Worm (Caenorhabditis elegans) whole organism, L4 larva: ENCODE measurements around the gene msp-53.

Experiments
- F26F4.8 ChIP-seq: fragments of 200-800 bp; sonication (Bioruptor generic); conservative IDR thresholded peaks from 2 replicates; pipeline ENCODE4 v1.3.6; 2022; ENCODE audit warnings: missing genetic modification characterization, missing compliant biosample characterization
- F37D6.2 ChIP-seq: sonication (generic microtip); optimal IDR thresholded peaks from 2 replicates; lab custom pipeline; 2016; ENCODE audit warnings: mild to moderate bottlenecking, missing genetic modification characterization, missing compliant biosample characterization
- T20F7.1 ChIP-seq: fragments of 200-800 bp; sonication (Bioruptor generic); optimal IDR thresholded peaks from 2 replicates; lab custom pipeline; 2018; ENCODE audit warnings: mild to moderate bottlenecking, missing genetic modification characterization, missing compliant biosample characterization
- T26A8.4 ChIP-seq: fragments of 200-800 bp; sonication (Bioruptor generic); IDR thresholded peaks from 2 replicates; pipeline ENCODE4 v1.3.6; 2022; ENCODE audit warnings: missing genetic modification characterization, missing compliant biosample characterization
- Y105C5A.15 ChIP-seq: fragments of 200-800 bp; sonication (Bioruptor generic); IDR thresholded peaks from 2 replicates; pipeline ENCODE4 v1.3.6; 2022; ENCODE audit warnings: missing genetic modification characterization, missing compliant biosample characterization
- ZK337.2 ChIP-seq: fragments of 200-800 bp; sonication (Bioruptor generic); IDR thresholded peaks from 2 replicates; pipeline ENCODE4 v1.3.6; 2022; ENCODE audit warnings: missing genetic modification reagents, missing genetic modification characterization, missing compliant biosample characterization
- aha-1 ChIP-seq: fragments of 150-350 bp; peaks from one replicate; lab custom pipeline; 2014; ENCODE audit warnings: missing biosample characterization, missing genetic modification characterization
- ama-1 ChIP-seq: fragments of 150-350 bp; optimal IDR thresholded peaks from 2 replicates; lab custom pipeline; 2014; ENCODE audit warnings: inconsistent platforms, mixed read lengths
- attf-4 ChIP-seq: sonication (generic microtip); optimal IDR thresholded peaks from 3 replicates; lab custom pipeline; 2017; ENCODE audit warnings: missing biosample characterization, missing genetic modification characterization
- ceh-82 ChIP-seq: sonication (generic microtip); optimal IDR thresholded peaks from 2 replicates; lab custom pipeline; 2017; ENCODE audit warnings: missing biosample characterization, missing genetic modification characterization
- daf-16 ChIP-seq, 3 experiments: sonication (generic microtip); optimal IDR thresholded peaks; 2 replicates each; lab custom pipeline; 2016 to 2017; ENCODE audit warnings: missing genetic modification characterization in 3 of 3, missing genetic modification reagents in 3 of 3, mild to moderate bottlenecking in 2 of 3, missing compliant biosample characterization in 2 of 3, missing biosample characterization in 1 of 3, moderate library complexity in 1 of 3
- dmd-8 ChIP-seq: fragments of 200-800 bp; sonication (Bioruptor generic); IDR thresholded peaks from 2 replicates; pipeline ENCODE4 v1.3.6; 2022; ENCODE audit warnings: missing genetic modification characterization, missing compliant biosample characterization
- dpl-1 ChIP-seq: fragments of 150-350 bp; optimal IDR thresholded peaks from 2 replicates; lab custom pipeline; 2014; ENCODE audit warnings: missing biosample characterization, missing genetic modification reagents, missing genetic modification characterization
- dve-1 ChIP-seq: sonication (generic microtip); optimal IDR thresholded peaks from 2 replicates; lab custom pipeline; 2017; ENCODE audit warnings: antibody characterized with exemption, mild to moderate bottlenecking, missing genetic modification characterization, missing compliant biosample characterization; ENCODE audit not compliant: insufficient read depth
- gei-8 ChIP-seq: fragments of 200-800 bp; sonication (Bioruptor generic); optimal IDR thresholded peaks from 2 replicates; lab custom pipeline; 2018; ENCODE audit warnings: mild to moderate bottlenecking, missing genetic modification characterization, missing compliant biosample characterization
- hif-1 ChIP-seq, 2 experiments: sonication (generic microtip); optimal IDR thresholded peaks; 2 replicates each; lab custom pipeline; 2016 to 2017; ENCODE audit warnings: missing compliant biosample characterization in 2 of 2, missing genetic modification characterization in 2 of 2, missing genetic modification reagents in 2 of 2, missing genotype in 2 of 2, mild to moderate bottlenecking in 1 of 2
- hlh-30 ChIP-seq: sonication (generic microtip); optimal IDR thresholded peaks from 2 replicates; lab custom pipeline; 2017; ENCODE audit warnings: antibody characterized with exemption, mild to moderate bottlenecking, missing genetic modification characterization, missing compliant biosample characterization; ENCODE audit not compliant: insufficient read depth
- hmg-1.1 ChIP-seq: fragments of 200-800 bp; sonication (Bioruptor generic); IDR thresholded peaks from 2 replicates; pipeline ENCODE4 v1.3.6; 2022; ENCODE audit warnings: missing genetic modification reagents, missing genetic modification characterization, missing compliant biosample characterization
- jun-1 ChIP-seq: fragments of 150-350 bp; optimal IDR thresholded peaks from 2 replicates; lab custom pipeline; 2014; ENCODE audit warnings: missing biosample characterization, missing genetic modification reagents, missing genetic modification characterization
- lin-13 ChIP-seq: fragments of 150-350 bp; optimal IDR thresholded peaks from 2 replicates; lab custom pipeline; 2014; ENCODE audit warnings: missing biosample characterization, missing genetic modification reagents, missing genetic modification characterization
- lin-15B ChIP-seq: fragments of 150-350 bp; sonication (generic microtip); optimal IDR thresholded peaks from 3 replicates; lab custom pipeline; 2014; ENCODE audit warnings: missing biosample characterization, missing genetic modification characterization
- lin-29 ChIP-seq: fragments of 200-800 bp; sonication (Bioruptor generic); IDR thresholded peaks from 2 replicates; pipeline ENCODE4 v1.3.6; 2022; ENCODE audit warnings: missing genetic modification reagents, missing genetic modification characterization, missing compliant biosample characterization
- lin-39 ChIP-seq: fragments of 150-350 bp; optimal IDR thresholded peaks from 2 replicates; lab custom pipeline; 2014; ENCODE audit warnings: missing biosample characterization, missing genetic modification reagents, missing genetic modification characterization
- lir-3 ChIP-seq: sonication (generic microtip); optimal IDR thresholded peaks from 2 replicates; lab custom pipeline; 2016; ENCODE audit warnings: mild to moderate bottlenecking, missing genetic modification characterization, missing compliant biosample characterization
- lsy-2 ChIP-seq, 2 experiments: fragments of 150-350 bp in 1 of 2; sonication (generic microtip) in 1 of 2; optimal IDR thresholded peaks; 2 replicates each; lab custom pipeline; 2014 to 2017; ENCODE audit warnings: missing biosample characterization in 2 of 2, missing genetic modification characterization in 2 of 2
- mdl-1 ChIP-seq, 2 experiments: fragments of 150-350 bp in 1 of 2; sonication (generic microtip) in 1 of 2; optimal IDR thresholded peaks; 2 replicates each; lab custom pipeline; 2014 to 2017; ENCODE audit warnings: missing biosample characterization in 2 of 2, missing genetic modification characterization in 2 of 2
- mep-1 ChIP-seq: fragments of 150-350 bp; sonication (generic microtip); optimal IDR thresholded peaks from 3 replicates; lab custom pipeline; 2014; ENCODE audit warnings: missing biosample characterization, missing genetic modification characterization
- mes-2 ChIP-seq: sonication (generic microtip); optimal IDR thresholded peaks from 2 replicates; lab custom pipeline; 2016; ENCODE audit warnings: missing genotype, mild to moderate bottlenecking, missing genetic modification characterization, missing compliant biosample characterization; ENCODE audit not compliant: poor library complexity, severe bottlenecking
- mxl-2 ChIP-seq: fragments of 200-800 bp; sonication (Bioruptor generic); conservative IDR thresholded peaks from 2 replicates; pipeline ENCODE4 v1.3.6; 2022; ENCODE audit warnings: missing genetic modification reagents, missing genetic modification characterization, missing compliant biosample characterization
- mxl-3 ChIP-seq: fragments of 200-800 bp; sonication (Bioruptor generic); optimal IDR thresholded peaks from 2 replicates; lab custom pipeline; 2018; ENCODE audit warnings: mild to moderate bottlenecking, missing genetic modification characterization, missing compliant biosample characterization
- nhr-102 ChIP-seq: sonication (generic microtip); optimal IDR thresholded peaks from 2 replicates; lab custom pipeline; 2016; ENCODE audit warnings: mild to moderate bottlenecking, missing genetic modification characterization, moderate library complexity, missing compliant biosample characterization
- nhr-6 ChIP-seq: fragments of 150-350 bp; optimal IDR thresholded peaks from 2 replicates; lab custom pipeline; 2014; ENCODE audit warnings: missing biosample characterization, missing genetic modification characterization
- pha-4 ChIP-seq, 2 experiments: fragments of 150-350 bp in 1 of 2; fragments of 200-800 bp in 1 of 2; sonication (Bioruptor generic) in 1 of 2; IDR thresholded peaks in 1 of 2; optimal IDR thresholded peaks in 1 of 2; 2 replicates each; pipeline versions ENCODE4 v1.3.6 to Lab custom; 2014 to 2022; ENCODE audit warnings: missing genetic modification characterization in 2 of 2, missing genetic modification reagents in 2 of 2, missing biosample characterization in 1 of 2, missing compliant biosample characterization in 1 of 2
- rbr-2 ChIP-seq: sonication (generic microtip); optimal IDR thresholded peaks from 2 replicates; lab custom pipeline; 2016; ENCODE audit warnings: missing genotype, missing genetic modification characterization, missing compliant biosample characterization
- tra-1 ChIP-seq: fragments of 200-800 bp; sonication (Bioruptor generic); IDR thresholded peaks from 2 replicates; pipeline ENCODE4 v1.3.6; 2022; ENCODE audit warnings: missing genetic modification reagents, missing genetic modification characterization, missing compliant biosample characterization
- unc-130 ChIP-seq: sonication (generic microtip); optimal IDR thresholded peaks from 2 replicates; lab custom pipeline; 2016; ENCODE audit warnings: missing genetic modification reagents, missing genetic modification characterization, missing compliant biosample characterization
- unc-62 ChIP-seq, 3 experiments: fragments of 150-350 bp in 1 of 3; sonication (generic microtip); optimal IDR thresholded peaks in 2 of 3; peaks in 1 of 3; 1 replicate in 1 of 3; 2 replicates in 2 of 3; lab custom pipeline; 2014 to 2017; ENCODE audit warnings: missing biosample characterization in 3 of 3, missing genetic modification characterization in 3 of 3, missing genetic modification reagents in 3 of 3, missing genotype in 1 of 3
- vab-7 ChIP-seq: fragments of 200-800 bp; sonication (Bioruptor generic); IDR thresholded peaks from 2 replicates; pipeline ENCODE4 v1.3.6; 2022; ENCODE audit warnings: missing genetic modification reagents, missing genetic modification characterization, missing compliant biosample characterization
- zfp-3 ChIP-seq: fragments of 200-800 bp; sonication (Bioruptor generic); conservative IDR thresholded peaks from 2 replicates; pipeline ENCODE4 v1.3.6; 2022; ENCODE audit warnings: missing genetic modification reagents, missing genetic modification characterization, missing compliant biosample characterization
- zip-11 ChIP-seq: fragments of 200-800 bp; sonication (Bioruptor generic); IDR thresholded peaks from 2 replicates; pipeline ENCODE4 v1.3.6; 2022; ENCODE audit warnings: missing genetic modification characterization, missing compliant biosample characterization
- zip-2 ChIP-seq: fragments of 150-350 bp; optimal IDR thresholded peaks from 2 replicates; lab custom pipeline; 2014; ENCODE audit warnings: missing biosample characterization, missing genetic modification characterization

The msp-53 gene

ce11 chrIV:5082900-5083530, 18.2 kb upstream of the msp-53 start, which contains the start of gene pygo-1 (continued):
- TF ChIP-seq unc-62 (GFP tag; optimal IDR thresholded peaks at IDR 0.05 in 1 of 2; lab: Kevin White, UChicago) (no peak), unc-62 (tag; optimal IDR thresholded peaks at IDR 0.05; lab: Kevin White, UChicago) (no peak), gei-8 (GFP tag; lab: Kevin White, UChicago) (no peak), F37D6.2 (no peak), dmd-8 (0 out of 2 replicates have a peak, but pooled peaks have one; percentile 38), lin-29 (no peak), ZK337.2 (GFP tag; lab: Robert Waterston, UW) (no peak), dpl-1 (no peak), mdl-1 (tag; optimal IDR thresholded peaks at IDR 0.05; lab: Kevin White, UChicago) (peak in 1 of 2 experiments; percentile 30), lir-3 (no peak), zip-11 (GFP tag; lab: Robert Waterston, UW) (no peak), vab-7 (GFP tag; lab: Robert Waterston, UW) (no peak), mep-1 (tag; lab: Kevin White, UChicago) (peak; percentile 18), jun-1 (tag; lab: Kevin White, UChicago) (no peak)

ce11 chrIV:5081122-5081521, 16.3 kb upstream of the msp-53 start:
- TF ChIP-seq mes-2 (tag; lab: Kevin White, UChicago) (no peak), mep-1 (tag; lab: Kevin White, UChicago) (peak; percentile 41), aha-1 (tag; lab: Kevin White, UChicago) (peak; percentile 45), T26A8.4 (GFP tag; lab: Robert Waterston, UW) (no peak), hmg-1.1 (GFP tag; lab: Robert Waterston, UW) (peak; percentile 48; the same call in 1 of the 2 replicates), hif-1 (tag; optimal IDR thresholded peaks at IDR 0.05; lab: Kevin White, UChicago) (peak in 1 of 2 experiments; percentile 9), hlh-30 (tag; lab: Kevin White, UChicago) (peak; percentile 3), lsy-2 (tag; optimal IDR thresholded peaks at IDR 0.05; lab: Kevin White, UChicago) (peak in 1 of 2 experiments; percentile 0), rbr-2 (tag; lab: Kevin White, UChicago) (peak; percentile 63)

ce11 chrIV:5078846-5079245, 14.0 kb upstream of the msp-53 start:
- TF ChIP-seq pha-4 (GFP tag; IDR thresholded peaks at IDR 0.05; lab: Robert Waterston, UW) (no peak), pha-4 (tag; optimal IDR thresholded peaks at IDR 0.05; lab: Kevin White, UChicago) (no peak), mxl-3 (GFP tag; lab: Kevin White, UChicago) (no peak), unc-62 (GFP tag; optimal IDR thresholded peaks at IDR 0.05 in 1 of 2; lab: Kevin White, UChicago) (peak in 1 of 2 experiments; percentile 60), unc-62 (tag; optimal IDR thresholded peaks at IDR 0.05; lab: Kevin White, UChicago) (no peak), Y105C5A.15 (GFP tag; lab: Robert Waterston, UW) (no peak), F26F4.8 (GFP tag; lab: Robert Waterston, UW) (no peak), mxl-2 (no peak), T20F7.1 (GFP tag; lab: Kevin White, UChicago) (no peak), lin-39 (tag; lab: Kevin White, UChicago) (no peak), lir-3 (no peak), dve-1 (tag; lab: Kevin White, UChicago) (no peak), aha-1 (tag; lab: Kevin White, UChicago) (peak; percentile 88), daf-16 (GFP tag; optimal IDR thresholded peaks at IDR 0.05; lab: Kevin White, UChicago) (peak in 1 of 2 experiments; percentile 32), daf-16 (tag; optimal IDR thresholded peaks at IDR 0.05; lab: Kevin White, UChicago) (no peak), lsy-2 (tag; optimal IDR thresholded peaks at IDR 0.05; lab: Kevin White, UChicago) (peak in 1 of 2 experiments; percentile 12)

- TF ChIP-seq lin-13 (no peak), ama-1 (lab: Kevin White, UChicago) (no peak), tra-1 (GFP tag; lab: Robert Waterston, UW) (no peak), hmg-1.1 (GFP tag; lab: Robert Waterston, UW) (0 out of 2 replicates have a peak, but pooled peaks have one; percentile 29), attf-4 (tag; lab: Kevin White, UChicago) (no peak), ceh-82 (tag; lab: Kevin White, UChicago) (no peak), lin-39 (tag; lab: Kevin White, UChicago) (no peak), lin-15B (tag; lab: Kevin White, UChicago) (no peak), zfp-3 (GFP tag; lab: Robert Waterston, UW) (no peak), zip-2 (tag; lab: Kevin White, UChicago) (no peak), unc-130 (GFP tag; lab: Kevin White, UChicago) (no peak), aha-1 (tag; lab: Kevin White, UChicago) (peak; percentile 85), nhr-6 (peak; percentile 56), nhr-102 (tag; lab: Kevin White, UChicago) (no peak), unc-62 (GFP tag; optimal IDR thresholded peaks at IDR 0.05 in 1 of 2; lab: Kevin White, UChicago) (peak in 1 of 2 experiments; percentile 63), unc-62 (tag; optimal IDR thresholded peaks at IDR 0.05; lab: Kevin White, UChicago) (no peak), zip-11 (GFP tag; lab: Robert Waterston, UW) (no peak)
Measured at ce11 chrIV:5077918-5078317, 13.1 kb upstream of the msp-53 start.
